Worm (Caenorhabditis elegans) whole organism, L4 larva: ENCODE results near the gene F44E5.5.

Experiments
- R02D3.7 ChIP-seq: fragments of 150-350 bp; sonication (generic microtip); optimal IDR thresholded peaks from 3 replicates; lab custom pipeline; 2014; ENCODE audit warnings: missing biosample characterization, missing genetic modification characterization
- Y48G9A.11 ChIP-seq: fragments of 200-800 bp; sonication (Bioruptor generic); IDR thresholded peaks from 2 replicates; pipeline ENCODE4 v1.3.6; 2022; ENCODE audit warnings: missing genetic modification reagents, missing genetic modification characterization, missing compliant biosample characterization
- ama-1 ChIP-seq: fragments of 150-350 bp; optimal IDR thresholded peaks from 2 replicates; lab custom pipeline; 2014; ENCODE audit warnings: inconsistent platforms, mixed read lengths
- ces-1 ChIP-seq: fragments of 150-350 bp; sonication (generic microtip); optimal IDR thresholded peaks from 4 replicates; lab custom pipeline; 2014; ENCODE audit warnings: missing biosample characterization, missing genetic modification reagents, missing genetic modification characterization
- dpl-1 ChIP-seq: fragments of 150-350 bp; optimal IDR thresholded peaks from 2 replicates; lab custom pipeline; 2014; ENCODE audit warnings: missing biosample characterization, missing genetic modification reagents, missing genetic modification characterization
- dve-1 ChIP-seq: sonication (generic microtip); optimal IDR thresholded peaks from 2 replicates; lab custom pipeline; 2017; ENCODE audit warnings: antibody characterized with exemption, mild to moderate bottlenecking, missing genetic modification characterization, missing compliant biosample characterization; ENCODE audit not compliant: insufficient read depth
- rbr-2 ChIP-seq: sonication (generic microtip); optimal IDR thresholded peaks from 2 replicates; lab custom pipeline; 2016; ENCODE audit warnings: missing genotype, missing genetic modification characterization, missing compliant biosample characterization
- saeg-2 ChIP-seq: fragments of 200-800 bp; sonication (Bioruptor generic); IDR thresholded peaks from 2 replicates; pipeline ENCODE4 v1.3.6; 2022; ENCODE audit warnings: missing genetic modification reagents, missing genetic modification characterization, missing compliant biosample characterization
- vab-7 ChIP-seq: fragments of 200-800 bp; sonication (Bioruptor generic); IDR thresholded peaks from 2 replicates; pipeline ENCODE4 v1.3.6; 2022; ENCODE audit warnings: missing genetic modification reagents, missing genetic modification characterization, missing compliant biosample characterization
- zip-2 ChIP-seq: fragments of 150-350 bp; optimal IDR thresholded peaks from 2 replicates; lab custom pipeline; 2014; ENCODE audit warnings: missing biosample characterization, missing genetic modification characterization

DNA sequence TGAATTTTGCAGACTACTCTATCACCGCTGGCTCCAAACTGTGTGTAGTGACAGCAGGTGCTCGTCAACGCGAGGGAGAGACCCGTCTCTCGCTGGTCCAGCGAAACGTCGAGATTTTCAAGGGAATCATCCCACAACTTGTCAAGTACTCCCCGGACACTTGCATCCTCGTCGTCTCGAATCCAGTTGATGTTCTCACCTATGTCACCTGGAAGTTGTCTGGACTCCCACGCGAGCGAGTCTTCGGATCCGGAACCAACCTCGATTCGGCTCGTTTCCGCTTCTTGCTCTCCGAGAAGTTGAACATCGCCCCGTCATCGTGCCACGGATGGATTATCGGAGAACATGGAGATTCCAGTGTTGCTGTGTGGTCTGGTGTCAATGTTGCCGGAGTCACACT is 33.8 kb upstream of the F44E5.5 start:
- TF ChIP-seq rbr-2 (no peak), Y48G9A.11 (GFP tag; lab: Robert Waterston, UW) (no peak), ces-1 (GFP tag; lab: Kevin White, UChicago) (no peak), zip-2 (tag; lab: Kevin White, UChicago) (no peak), dpl-1 (GFP tag; lab: Kevin White, UChicago) (no peak), dve-1 (tag; lab: Kevin White, UChicago) (no peak), vab-7 (no peak), saeg-2 (GFP tag; lab: Robert Waterston, UW) (no peak), R02D3.7 (tag; lab: Kevin White, UChicago) (no peak), ama-1 (lab: Kevin White, UChicago) (no peak)
